Fruit fly (Drosophila melanogaster) whole organism, embryonic: Measurements from ENCODE around the gene CG34258.

Source experiments
- Atf3 ChIP-seq: fragments of 200-800 bp; sonication (Bioruptor generic); optimal IDR thresholded peaks from 3 replicates; lab custom pipeline; 2016; ENCODE audit warnings: missing biosample characterization, missing genetic modification characterization
- Bgb ChIP-seq: fragments of 200-800 bp; sonication (Bioruptor generic); IDR thresholded peaks from 2 replicates; pipeline ENCODE4 v1.3.6; 2022; ENCODE audit warnings: missing biosample characterization, missing genetic modification characterization; ENCODE audit not compliant: partially characterized antibody
- Blimp-1 ChIP-seq: fragments of 200-800 bp; sonication (Bioruptor generic); optimal IDR thresholded peaks from 3 replicates; lab custom pipeline; 2018; ENCODE audit warnings: missing biosample characterization, missing genetic modification characterization, mild to moderate bottlenecking, moderate library complexity, missing genetic modification reagents
- CG10431 ChIP-seq: fragments of 200-800 bp; sonication (Bioruptor generic); optimal IDR thresholded peaks from 3 replicates; lab custom pipeline; 2018; ENCODE audit warnings: missing biosample characterization, mild to moderate bottlenecking, missing genetic modification characterization
- CG11398 ChIP-seq: fragments of 200-800 bp; sonication (Bioruptor generic); optimal IDR thresholded peaks from 2 replicates; lab custom pipeline; 2016; ENCODE audit warnings: missing biosample characterization, missing genetic modification characterization
- CG11504 ChIP-seq: fragments of 200-800 bp; sonication (Bioruptor generic); optimal IDR thresholded peaks from 3 replicates; lab custom pipeline; 2019; ENCODE audit warnings: missing biosample characterization, mild to moderate bottlenecking, missing genetic modification characterization, moderate library complexity
- CG12391 ChIP-seq: fragments of 200-800 bp; sonication (Bioruptor generic); optimal IDR thresholded peaks from 3 replicates; lab custom pipeline; 2018; ENCODE audit warnings: missing biosample characterization, mild to moderate bottlenecking, missing genetic modification characterization, moderate library complexity
- CG14441 ChIP-seq: fragments of 200-800 bp; sonication (Bioruptor generic); IDR thresholded peaks from 2 replicates; pipeline ENCODE4 v1.3.6; 2022; ENCODE audit warnings: missing biosample characterization, missing genetic modification characterization
- CG15479 ChIP-seq: fragments of 200-800 bp; sonication (Bioruptor generic); optimal IDR thresholded peaks from 3 replicates; lab custom pipeline; 2019; ENCODE audit warnings: missing biosample characterization, mild to moderate bottlenecking, missing genetic modification characterization, moderate library complexity
- CG17361 ChIP-seq: fragments of 200-800 bp; sonication (Bioruptor generic); IDR thresholded peaks from 3 replicates; pipeline ENCODE4 v1.3.6; 2022; ENCODE audit warnings: missing biosample characterization, missing genetic modification characterization
- CG18599 ChIP-seq: fragments of 200-800 bp; sonication (Bioruptor generic); optimal IDR thresholded peaks from 3 replicates; lab custom pipeline; 2017; ENCODE audit warnings: missing biosample characterization, missing genetic modification characterization, mild to moderate bottlenecking, moderate library complexity, missing genetic modification reagents
- CG2120 ChIP-seq: fragments of 200-800 bp; sonication (Bioruptor generic); optimal IDR thresholded peaks from 3 replicates; lab custom pipeline; 2016; ENCODE audit warnings: missing biosample characterization, missing genetic modification characterization
- CG2875 ChIP-seq: fragments of 200-800 bp; sonication (Bioruptor generic); optimal IDR thresholded peaks from 2 replicates; lab custom pipeline; 2017; ENCODE audit warnings: missing biosample characterization, mild to moderate bottlenecking, missing genetic modification characterization, missing genetic modification reagents
- CG30020 ChIP-seq: fragments of 200-800 bp; optimal IDR thresholded peaks from 2 replicates; lab custom pipeline; 2019; ENCODE audit warnings: missing biosample characterization, mild to moderate bottlenecking, missing genetic modification characterization, moderate library complexity
- CG31365 ChIP-seq: fragments of 200-800 bp; sonication (Bioruptor generic); optimal IDR thresholded peaks from 2 replicates; lab custom pipeline; 2018; ENCODE audit warnings: missing biosample characterization, mild to moderate bottlenecking, missing genetic modification characterization
- CG31388 ChIP-seq: fragments of 200-800 bp; sonication (Bioruptor generic); optimal IDR thresholded peaks from 2 replicates; lab custom pipeline; 2016; ENCODE audit warnings: missing biosample characterization, missing genetic modification characterization
- CG4617 ChIP-seq: fragments of 200-800 bp; sonication (Bioruptor generic); optimal IDR thresholded peaks from 3 replicates; lab custom pipeline; 2016; ENCODE audit warnings: missing biosample characterization, missing genetic modification characterization, borderline replicate concordance
- CG7987 ChIP-seq: fragments of 200-800 bp; sonication (Bioruptor generic); optimal IDR thresholded peaks from 2 replicates; lab custom pipeline; 2018; ENCODE audit warnings: missing biosample characterization, mild to moderate bottlenecking, missing genetic modification characterization, moderate library complexity
- CG8281 ChIP-seq: fragments of 200-800 bp; sonication (Bioruptor generic); optimal IDR thresholded peaks from 2 replicates; lab custom pipeline; 2018; ENCODE audit warnings: missing biosample characterization, mild to moderate bottlenecking, missing genetic modification characterization, moderate library complexity
- CrebB ChIP-seq: fragments of 200-800 bp; sonication (Bioruptor generic); optimal IDR thresholded peaks from 3 replicates; lab custom pipeline; 2018; ENCODE audit warnings: missing biosample characterization, mild to moderate bottlenecking, missing genetic modification characterization
- Dip2 ChIP-seq: fragments of 200-800 bp; sonication (Bioruptor generic); IDR thresholded peaks from 2 replicates; pipeline ENCODE4 v1.3.6; 2022; ENCODE audit warnings: missing biosample characterization, missing genetic modification characterization
- E2f1 ChIP-seq: fragments of 200-800 bp; sonication (Bioruptor generic); IDR thresholded peaks from 2 replicates; pipeline ENCODE4 v1.3.6; 2022; ENCODE audit warnings: missing biosample characterization, missing genetic modification characterization
- E2f2 ChIP-seq: fragments of 200-800 bp; sonication (Bioruptor generic); IDR thresholded peaks from 2 replicates; pipeline ENCODE4 v1.3.6; 2022; ENCODE audit warnings: missing biosample characterization, missing genetic modification characterization
- Ets65A ChIP-seq: fragments of 200-800 bp; sonication (Bioruptor generic); peaks from one replicate; lab custom pipeline; 2016; ENCODE audit warnings: missing biosample characterization, missing genetic modification characterization
- Ets97D ChIP-seq: fragments of 200-800 bp; sonication (Bioruptor generic); optimal IDR thresholded peaks from 3 replicates; lab custom pipeline; 2016; ENCODE audit warnings: missing biosample characterization, missing genetic modification characterization
- HLH3B ChIP-seq: fragments of 200-800 bp; sonication (Bioruptor generic); IDR thresholded peaks from 2 replicates; pipeline ENCODE4 v1.3.6; 2022; ENCODE audit warnings: missing biosample characterization, missing genetic modification characterization
- Hr78 ChIP-seq, 2 experiments: fragments of 200-800 bp in 1 of 2; fragments of >200 bp in 1 of 2; sonication (Bioruptor generic) in 1 of 2; optimal IDR thresholded peaks; 2 replicates each; lab custom pipeline; 2017 to 2019; ENCODE audit warnings: missing biosample characterization in 2 of 2, missing genetic modification characterization in 2 of 2, mild to moderate bottlenecking in 1 of 2, moderate library complexity in 1 of 2
- Lpt ChIP-seq: fragments of >200 bp; optimal IDR thresholded peaks from 2 replicates; lab custom pipeline; 2018; ENCODE audit warnings: missing biosample characterization, missing genetic modification characterization
- MTF-1 ChIP-seq: fragments of 200-800 bp; sonication (Bioruptor generic); optimal IDR thresholded peaks from 2 replicates; lab custom pipeline; 2018; ENCODE audit warnings: missing biosample characterization, mild to moderate bottlenecking, missing genetic modification characterization, borderline replicate concordance
- Max ChIP-seq: fragments of 200-800 bp; sonication (Bioruptor generic); optimal IDR thresholded peaks from 2 replicates; lab custom pipeline; 2016; ENCODE audit warnings: missing biosample characterization, mild to moderate bottlenecking, missing genetic modification characterization
- NFAT ChIP-seq: fragments of 200-800 bp; sonication (Bioruptor generic); IDR thresholded peaks from 2 replicates; pipeline ENCODE4 v1.3.6; 2022; ENCODE audit warnings: missing biosample characterization, missing genetic modification characterization
- Pdp1 ChIP-seq, 2 experiments: fragments of 200-800 bp; sonication (Bioruptor generic); optimal IDR thresholded peaks; 3 replicates each; lab custom pipeline; 2016; ENCODE audit warnings: missing biosample characterization in 2 of 2, missing genetic modification characterization in 2 of 2, mild to moderate bottlenecking in 1 of 2, moderate library complexity in 1 of 2
- chn ChIP-seq: fragments of 200-800 bp; sonication (Bioruptor generic); optimal IDR thresholded peaks from 2 replicates; lab custom pipeline; 2016; ENCODE audit warnings: missing biosample characterization, missing genetic modification characterization
- crol ChIP-seq: fragments of 200-800 bp; sonication (Bioruptor generic); IDR thresholded peaks from 2 replicates; pipeline ENCODE4 v1.3.6; 2022; ENCODE audit warnings: missing biosample characterization, missing genetic modification characterization
- esg ChIP-seq: fragments of 200-800 bp; sonication (Bioruptor generic); conservative IDR thresholded peaks from 2 replicates; pipeline ENCODE4 v1.3.6; 2022; ENCODE audit warnings: missing biosample characterization, missing genetic modification characterization
- exex ChIP-seq: fragments of 200-800 bp; sonication (Bioruptor generic); optimal IDR thresholded peaks from 4 replicates; lab custom pipeline; 2018; ENCODE audit warnings: missing biosample characterization, mild to moderate bottlenecking, missing genetic modification characterization, moderate library complexity
- fd102C ChIP-seq: fragments of 200-800 bp; sonication (Bioruptor generic); optimal IDR thresholded peaks from 2 replicates; lab custom pipeline; 2018; ENCODE audit warnings: missing biosample characterization, mild to moderate bottlenecking, missing genetic modification characterization, moderate library complexity
- fd3F ChIP-seq: fragments of 200-800 bp; sonication (Bioruptor generic); optimal IDR thresholded peaks from 2 replicates; lab custom pipeline; 2018; ENCODE audit warnings: missing biosample characterization, mild to moderate bottlenecking, missing genetic modification characterization, moderate library complexity
- fru ChIP-seq: fragments of >200 bp; optimal IDR thresholded peaks from 2 replicates; lab custom pipeline; 2017
- fu2 ChIP-seq: fragments of 200-800 bp; sonication (Bioruptor generic); optimal IDR thresholded peaks from 2 replicates; lab custom pipeline; 2016; ENCODE audit warnings: missing biosample characterization, missing genetic modification characterization
- gfzf ChIP-seq: fragments of 200-800 bp; sonication (Bioruptor generic); optimal IDR thresholded peaks from 2 replicates; lab custom pipeline; 2016; ENCODE audit warnings: missing biosample characterization, mild to moderate bottlenecking, missing genetic modification characterization, moderate library complexity
- jigr1 ChIP-seq: fragments of 200-800 bp; sonication (Bioruptor generic); IDR thresholded peaks from 3 replicates; pipeline ENCODE4 v1.3.6; 2022; ENCODE audit warnings: missing biosample characterization, missing genetic modification characterization
- jing ChIP-seq: fragments of 200-800 bp; sonication (Bioruptor generic); optimal IDR thresholded peaks from 2 replicates; lab custom pipeline; 2018; ENCODE audit warnings: missing biosample characterization, mild to moderate bottlenecking, missing genetic modification characterization
- peb ChIP-seq: fragments of 200-800 bp; sonication (Bioruptor generic); IDR thresholded peaks from 2 replicates; pipeline ENCODE4 v1.3.6; 2022; ENCODE audit warnings: missing biosample characterization, missing genetic modification characterization
- pfk ChIP-seq: fragments of 200-800 bp; sonication (Bioruptor generic); optimal IDR thresholded peaks from 2 replicates; lab custom pipeline; 2018; ENCODE audit warnings: missing biosample characterization, mild to moderate bottlenecking, missing genetic modification characterization, moderate library complexity
- pzg ChIP-seq: fragments of 200-800 bp; sonication (Bioruptor generic); optimal IDR thresholded peaks from 3 replicates; lab custom pipeline; 2018; ENCODE audit warnings: missing biosample characterization, mild to moderate bottlenecking, missing genetic modification characterization, moderate library complexity
- sima ChIP-seq: fragments of 200-800 bp; sonication (Bioruptor generic); optimal IDR thresholded peaks from 2 replicates; lab custom pipeline; 2016; ENCODE audit warnings: missing biosample characterization, missing genetic modification characterization
- sqz ChIP-seq: fragments of 200-800 bp; sonication (Bioruptor generic); optimal IDR thresholded peaks from 3 replicates; lab custom pipeline; 2018; ENCODE audit warnings: missing biosample characterization, mild to moderate bottlenecking, missing genetic modification characterization
- sug ChIP-seq: fragments of 200-800 bp; optimal IDR thresholded peaks from 2 replicates; lab custom pipeline; 2019; ENCODE audit warnings: missing biosample characterization, mild to moderate bottlenecking, missing genetic modification characterization, moderate library complexity
- tll ChIP-seq, 2 experiments: fragments of 200-800 bp in 1 of 2; fragments of >200 bp in 1 of 2; sonication (Bioruptor generic) in 1 of 2; optimal IDR thresholded peaks; 2 replicates each; lab custom pipeline; 2017 to 2019; ENCODE audit warnings: missing biosample characterization in 2 of 2, missing genetic modification characterization in 2 of 2, mild to moderate bottlenecking in 1 of 2, moderate library complexity in 1 of 2

Gene CG34258

DNA sequence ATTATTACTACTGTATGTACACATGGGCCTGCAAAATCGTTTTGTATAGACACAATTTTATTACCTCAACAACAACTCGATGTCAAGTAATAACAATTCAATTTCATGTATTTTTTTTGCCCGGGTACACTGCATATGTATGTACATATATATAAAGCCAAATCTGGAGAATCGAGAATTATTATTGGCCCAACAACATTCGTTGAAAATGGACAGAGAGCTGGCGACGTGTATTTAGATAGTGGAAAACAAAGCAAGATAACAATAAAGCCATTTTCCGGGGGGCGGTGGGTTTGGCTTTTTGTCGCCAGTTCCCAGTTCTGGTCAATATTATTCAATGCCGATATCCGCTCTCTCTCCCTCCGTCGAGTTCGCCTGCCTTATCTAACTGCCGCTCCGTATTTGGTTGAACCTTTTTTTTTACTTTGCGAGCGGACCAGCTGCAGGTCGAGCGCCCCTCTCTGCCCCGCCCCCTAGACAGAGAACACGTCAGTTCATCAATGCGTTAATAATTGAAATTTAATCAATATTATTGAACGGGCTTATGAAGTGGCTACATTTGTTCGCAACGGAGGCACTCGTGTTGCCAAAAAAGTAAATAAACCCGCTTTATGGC lies 21.9 kb downstream of the CG34258 start (continued):
- no peak for TF ChIP-seq fd3F
- TF ChIP-seq CG7987 (GFP tag; lab: Kevin White, UChicago), result peak; percentile 2
- TF ChIP-seq Dip2 (GFP tag; lab: Robert Waterston, UW), result no peak
- no peak for TF ChIP-seq HLH3B
- no peak for TF ChIP-seq CG11398 (GFP tag; lab: Kevin White, UChicago)
- 0 out of 3 replicates have a peak, but pooled peaks have one; percentile 6 for TF ChIP-seq CG17361
- peak; percentile 12 for TF ChIP-seq CG18599 (GFP tag; lab: Kevin White, UChicago)
- no peak for TF ChIP-seq Atf3 (GFP tag; lab: Kevin White, UChicago)
- no peak for TF ChIP-seq MTF-1 (GFP tag; lab: Kevin White, UChicago)
- TF ChIP-seq CG12391 (tag; lab: Kevin White, UChicago), result no peak
- TF ChIP-seq esg (GFP tag; lab: Robert Waterston, UW), result no peak
- peak; percentile 56 for TF ChIP-seq CG11504
- TF ChIP-seq CG15479 (GFP tag; lab: Kevin White, UChicago), result no peak
- TF ChIP-seq CG2120 (GFP tag; lab: Kevin White, UChicago), result peak; percentile 21
- no peak for TF ChIP-seq jing (GFP tag; lab: Kevin White, UChicago)
- TF ChIP-seq CG30020 (tag; lab: Kevin White, UChicago), result no peak
- TF ChIP-seq sqz, result peak; percentile 65
- TF ChIP-seq peb, result no peak
- TF ChIP-seq pfk, result no peak
- TF ChIP-seq pzg (GFP tag; lab: Kevin White, UChicago), result no peak
- TF ChIP-seq E2f2 (GFP tag; lab: Robert Waterston, UW), result no peak
- no peak for TF ChIP-seq E2f1 (GFP tag; lab: Robert Waterston, UW)
- TF ChIP-seq CG8281 (tag; lab: Kevin White, UChicago), result peak; percentile 99
- no peak for TF ChIP-seq fd102C (GFP tag; lab: Kevin White, UChicago)
- no peak for TF ChIP-seq CG4617
- TF ChIP-seq tll (GFP tag; optimal IDR thresholded peaks at IDR 0.05; lab: Kevin White, UChicago), result no peak
- no peak for TF ChIP-seq fu2 (GFP tag; lab: Kevin White, UChicago)
- TF ChIP-seq Ets97D, result no peak
- TF ChIP-seq Hr78 (GFP tag; optimal IDR thresholded peaks at IDR 0.05; lab: Kevin White, UChicago), result peak in 1 of 2 experiments; percentile 27
- no peak for TF ChIP-seq Ets65A
- peak; percentile 23 for TF ChIP-seq CG10431 (GFP tag; lab: Kevin White, UChicago)
- no peak for TF ChIP-seq jigr1 (GFP tag; lab: Robert Waterston, UW)
- no peak for TF ChIP-seq Max (GFP tag; lab: Kevin White, UChicago)
- no peak for TF ChIP-seq gfzf
- peak; percentile 33; the same call in 1 of the 2 replicates for TF ChIP-seq CG14441 (GFP tag; lab: Robert Waterston, UW)
- TF ChIP-seq chn, result no peak
- no peak for TF ChIP-seq NFAT (GFP tag; lab: Robert Waterston, UW)
- no peak for TF ChIP-seq Blimp-1 (GFP tag; lab: Kevin White, UChicago)
- TF ChIP-seq Lpt (GFP tag; lab: Kevin White, UChicago), result no peak
- TF ChIP-seq CG31388, result no peak
- no peak for TF ChIP-seq CG2875
- 0 out of 2 replicates have a peak, but pooled peaks have one; percentile 7 for TF ChIP-seq Bgb (GFP tag; lab: Robert Waterston, UW)
- TF ChIP-seq exex (tag; lab: Kevin White, UChicago), result peak; percentile 99
- no peak for TF ChIP-seq sima (GFP tag; lab: Kevin White, UChicago)
- TF ChIP-seq fru (lab: Kevin White, UChicago), result no peak
- TF ChIP-seq Pdp1 (GFP tag; optimal IDR thresholded peaks at IDR 0.05; lab: Kevin White, UChicago), result peak in 1 of 2 experiments; percentile 81
- TF ChIP-seq sug (tag; lab: Kevin White, UChicago), result peak; percentile 72
- TF ChIP-seq CrebB (tag; lab: Kevin White, UChicago), result no peak
- TF ChIP-seq CG31365 (tag; lab: Kevin White, UChicago), result no peak
- TF ChIP-seq crol, result peak; percentile 88
